Fruit fly (Drosophila melanogaster) whole organism, prepupa: ENCODE data around the gene Rh6.
A peak's percentile ranks its signal among the peaks of the same experiment; 100 is the strongest.

Source experiments
- Blimp-1 ChIP-seq: fragments of 200-800 bp; sonication (Bioruptor generic); optimal IDR thresholded peaks from 3 replicates; lab custom pipeline; 2017; ENCODE audit warnings: missing biosample characterization, missing genetic modification characterization, mild to moderate bottlenecking, moderate library complexity, missing genetic modification reagents
- CG10631 ChIP-seq: fragments of 200-800 bp; sonication (Bioruptor generic); optimal IDR thresholded peaks from 2 replicates; lab custom pipeline; 2016; ENCODE audit warnings: missing biosample characterization, missing genetic modification characterization
- CG11294 ChIP-seq: fragments of 200-800 bp; sonication (Bioruptor generic); IDR thresholded peaks from 2 replicates; pipeline ENCODE4 v1.3.6; 2022; ENCODE audit warnings: missing biosample characterization, missing genetic modification characterization
- CG11762 ChIP-seq: fragments of 200-800 bp; sonication (Bioruptor generic); optimal IDR thresholded peaks from 3 replicates; lab custom pipeline; 2016; ENCODE audit warnings: missing biosample characterization, missing genetic modification characterization; ENCODE audit not compliant: insufficient read depth
- CG11902 ChIP-seq: fragments of 200-800 bp; sonication (Bioruptor generic); optimal IDR thresholded peaks from 3 replicates; lab custom pipeline; 2016; ENCODE audit warnings: missing biosample characterization, missing genetic modification characterization
- CG15336 ChIP-seq: fragments of 200-800 bp; sonication (Bioruptor generic); IDR thresholded peaks from 2 replicates; pipeline ENCODE4 v1.3.6; 2022; ENCODE audit warnings: missing biosample characterization, missing genetic modification characterization
- CG1621 ChIP-seq: fragments of 200-800 bp; sonication (Bioruptor generic); optimal IDR thresholded peaks from 3 replicates; lab custom pipeline; 2018; ENCODE audit warnings: missing biosample characterization, mild to moderate bottlenecking, missing genetic modification characterization
- CG16779 ChIP-seq: fragments of 200-800 bp; sonication (Bioruptor generic); optimal IDR thresholded peaks from 3 replicates; lab custom pipeline; 2017; ENCODE audit warnings: missing biosample characterization, mild to moderate bottlenecking, missing genetic modification characterization
- CG3032 ChIP-seq: fragments of 200-800 bp; optimal IDR thresholded peaks from 2 replicates; lab custom pipeline; 2019; ENCODE audit warnings: missing biosample characterization, mild to moderate bottlenecking, missing genetic modification characterization, moderate library complexity
- CG31627 ChIP-seq: fragments of 200-800 bp; sonication (Bioruptor generic); optimal IDR thresholded peaks from 3 replicates; lab custom pipeline; 2016; ENCODE audit warnings: missing biosample characterization, missing genetic modification characterization
- CG34406 ChIP-seq: fragments of 200-800 bp; sonication (Bioruptor generic); optimal IDR thresholded peaks from 3 replicates; lab custom pipeline; 2016; ENCODE audit warnings: missing biosample characterization, missing genetic modification characterization
- CG3919 ChIP-seq: fragments of 200-800 bp; sonication (Bioruptor generic); optimal IDR thresholded peaks from 3 replicates; lab custom pipeline; 2016; ENCODE audit warnings: missing biosample characterization, missing genetic modification characterization
- CG6276 ChIP-seq: fragments of 200-800 bp; sonication (Bioruptor generic); optimal IDR thresholded peaks from 2 replicates; lab custom pipeline; 2017; ENCODE audit warnings: missing biosample characterization, mild to moderate bottlenecking, missing genetic modification characterization
- CG6792 ChIP-seq: fragments of 200-800 bp; sonication (Bioruptor generic); optimal IDR thresholded peaks from 3 replicates; lab custom pipeline; 2016; ENCODE audit warnings: missing biosample characterization, missing genetic modification characterization
- CG6808 ChIP-seq: fragments of 200-800 bp; sonication (Bioruptor generic); optimal IDR thresholded peaks from 3 replicates; lab custom pipeline; 2017; ENCODE audit warnings: missing biosample characterization, missing genetic modification characterization, mild to moderate bottlenecking, moderate library complexity, missing genetic modification reagents
- CG6854 ChIP-seq: fragments of 200-800 bp; sonication (Bioruptor generic); optimal IDR thresholded peaks from 2 replicates; lab custom pipeline; 2017; ENCODE audit warnings: missing biosample characterization, mild to moderate bottlenecking, missing genetic modification characterization
- CG7368 ChIP-seq: fragments of 200-800 bp; sonication (Bioruptor generic); optimal IDR thresholded peaks from 3 replicates; lab custom pipeline; 2016; ENCODE audit warnings: missing biosample characterization, missing genetic modification characterization
- CG8319 ChIP-seq: fragments of 200-800 bp; sonication (Bioruptor generic); optimal IDR thresholded peaks from 3 replicates; lab custom pipeline; 2016; ENCODE audit warnings: missing biosample characterization, missing genetic modification characterization
- CG8632 ChIP-seq: fragments of 200-800 bp; sonication (Bioruptor generic); optimal IDR thresholded peaks from 3 replicates; lab custom pipeline; 2016; ENCODE audit warnings: missing biosample characterization, missing genetic modification characterization
- Eip75B ChIP-seq: fragments of 200-800 bp; sonication (Bioruptor generic); optimal IDR thresholded peaks from 3 replicates; lab custom pipeline; 2016; ENCODE audit warnings: missing biosample characterization, missing genetic modification characterization
- Eip78C ChIP-seq: fragments of 200-800 bp; sonication (Bioruptor generic); peaks from one replicate; lab custom pipeline; 2016; ENCODE audit warnings: missing biosample characterization, missing genetic modification characterization
- Eip93F ChIP-seq: fragments of 200-800 bp; sonication (Bioruptor generic); optimal IDR thresholded peaks from 2 replicates; lab custom pipeline; 2016; ENCODE audit warnings: missing biosample characterization, mild to moderate bottlenecking, missing genetic modification characterization
- Gug ChIP-seq: fragments of 200-800 bp; sonication (Bioruptor generic); IDR thresholded peaks from 2 replicates; pipeline ENCODE4 v1.3.6; 2022; ENCODE audit warnings: missing biosample characterization, missing genetic modification characterization
- Hr39 ChIP-seq: fragments of 200-800 bp; sonication (Bioruptor generic); optimal IDR thresholded peaks from 2 replicates; lab custom pipeline; 2016; ENCODE audit warnings: missing biosample characterization, missing genetic modification characterization
- Lpt ChIP-seq: fragments of 200-800 bp; sonication (Bioruptor generic); optimal IDR thresholded peaks from 3 replicates; lab custom pipeline; 2016; ENCODE audit warnings: missing biosample characterization, missing genetic modification characterization
- Met ChIP-seq: fragments of 200-800 bp; sonication (Bioruptor generic); optimal IDR thresholded peaks from 3 replicates; lab custom pipeline; 2016; ENCODE audit warnings: missing biosample characterization, missing genetic modification characterization
- OdsH ChIP-seq: fragments of 200-800 bp; sonication (Bioruptor generic); optimal IDR thresholded peaks from 3 replicates; lab custom pipeline; 2016; ENCODE audit warnings: missing biosample characterization, missing genetic modification characterization
- Smox ChIP-seq: fragments of 200-800 bp; sonication (Bioruptor generic); optimal IDR thresholded peaks from 3 replicates; lab custom pipeline; 2016; ENCODE audit warnings: missing biosample characterization, missing genetic modification characterization
- Sox102F ChIP-seq: fragments of 200-800 bp; sonication (Bioruptor generic); optimal IDR thresholded peaks from 2 replicates; lab custom pipeline; 2016; ENCODE audit warnings: missing biosample characterization, mild to moderate bottlenecking, missing genetic modification characterization
- Sox14 ChIP-seq: fragments of 200-800 bp; sonication (Bioruptor generic); optimal IDR thresholded peaks from 3 replicates; lab custom pipeline; 2016; ENCODE audit warnings: missing biosample characterization, missing genetic modification characterization
- achi ChIP-seq: fragments of 200-800 bp; sonication (Bioruptor generic); optimal IDR thresholded peaks from 3 replicates; lab custom pipeline; 2016; ENCODE audit warnings: missing biosample characterization, missing genetic modification characterization
- eg ChIP-seq: fragments of 200-800 bp; sonication (Bioruptor generic); IDR thresholded peaks from 3 replicates; pipeline ENCODE4 v1.3.6; 2022; ENCODE audit warnings: missing biosample characterization, missing genetic modification characterization
- esn ChIP-seq: fragments of 200-800 bp; sonication (Bioruptor generic); optimal IDR thresholded peaks from 2 replicates; lab custom pipeline; 2016; ENCODE audit warnings: missing biosample characterization, mild to moderate bottlenecking, missing genetic modification characterization, moderate library complexity
- fd59A ChIP-seq: fragments of 200-800 bp; sonication (Bioruptor generic); optimal IDR thresholded peaks from 2 replicates; lab custom pipeline; 2017; ENCODE audit warnings: missing biosample characterization, mild to moderate bottlenecking, missing genetic modification characterization, missing genetic modification reagents
- fkh ChIP-seq: fragments of 200-800 bp; sonication (Bioruptor generic); optimal IDR thresholded peaks from 3 replicates; lab custom pipeline; 2017; ENCODE audit warnings: missing biosample characterization, mild to moderate bottlenecking, missing genetic modification characterization, moderate library complexity
- net ChIP-seq: fragments of 200-800 bp; sonication (Bioruptor generic); optimal IDR thresholded peaks from 3 replicates; lab custom pipeline; 2016; ENCODE audit warnings: missing biosample characterization, missing genetic modification characterization
- salr ChIP-seq, 2 experiments: fragments of 200-800 bp; sonication (Bioruptor generic); optimal IDR thresholded peaks; 3 replicates each; lab custom pipeline; 2016 to 2018; ENCODE audit warnings: missing biosample characterization in 2 of 2, missing genetic modification characterization in 2 of 2, mild to moderate bottlenecking in 1 of 2
- spab ChIP-seq: fragments of 200-800 bp; sonication (Bioruptor generic); optimal IDR thresholded peaks from 2 replicates; lab custom pipeline; 2017; ENCODE audit warnings: missing biosample characterization, mild to moderate bottlenecking, missing genetic modification characterization, missing genetic modification reagents
- svp ChIP-seq: fragments of 200-800 bp; sonication (Bioruptor generic); peaks from one replicate; lab custom pipeline; 2016; ENCODE audit warnings: missing biosample characterization, missing genetic modification characterization
- topi ChIP-seq: fragments of 200-800 bp; sonication (Bioruptor generic); optimal IDR thresholded peaks from 3 replicates; lab custom pipeline; 2016; ENCODE audit warnings: missing biosample characterization, missing genetic modification characterization
- vri ChIP-seq: fragments of 200-800 bp; sonication (Bioruptor generic); optimal IDR thresholded peaks from 3 replicates; lab custom pipeline; 2016; ENCODE audit warnings: missing biosample characterization, mild to moderate bottlenecking, missing genetic modification characterization

Gene Rh6

dm6 chr3R:15458186-15458715 lies 24.7 kb upstream of the Rh6 start:
- TF ChIP-seq CG8319 (GFP tag; lab: Kevin White, UChicago) (no peak), svp (GFP tag; lab: Kevin White, UChicago) (peak; percentile 100), Eip78C (GFP tag; lab: Kevin White, UChicago) (peak; percentile 5)

dm6 chr3R:15463172-15463571 lies 19.8 kb upstream of the Rh6 start:
- TF ChIP-seq eg (GFP tag; lab: Robert Waterston, UW) (0 out of 3 replicates have a peak, but pooled peaks have one; percentile 11), CG6854 (GFP tag; lab: Kevin White, UChicago) (peak; percentile 42), Eip75B (GFP tag; lab: Kevin White, UChicago) (no peak), CG8632 (GFP tag; lab: Kevin White, UChicago) (no peak), vri (GFP tag; lab: Kevin White, UChicago) (no peak), svp (GFP tag; lab: Kevin White, UChicago) (peak; percentile 75), CG11294 (no peak), CG11762 (GFP tag; lab: Kevin White, UChicago) (no peak), topi (GFP tag; lab: Kevin White, UChicago) (no peak), CG34406 (no peak)

DNA sequence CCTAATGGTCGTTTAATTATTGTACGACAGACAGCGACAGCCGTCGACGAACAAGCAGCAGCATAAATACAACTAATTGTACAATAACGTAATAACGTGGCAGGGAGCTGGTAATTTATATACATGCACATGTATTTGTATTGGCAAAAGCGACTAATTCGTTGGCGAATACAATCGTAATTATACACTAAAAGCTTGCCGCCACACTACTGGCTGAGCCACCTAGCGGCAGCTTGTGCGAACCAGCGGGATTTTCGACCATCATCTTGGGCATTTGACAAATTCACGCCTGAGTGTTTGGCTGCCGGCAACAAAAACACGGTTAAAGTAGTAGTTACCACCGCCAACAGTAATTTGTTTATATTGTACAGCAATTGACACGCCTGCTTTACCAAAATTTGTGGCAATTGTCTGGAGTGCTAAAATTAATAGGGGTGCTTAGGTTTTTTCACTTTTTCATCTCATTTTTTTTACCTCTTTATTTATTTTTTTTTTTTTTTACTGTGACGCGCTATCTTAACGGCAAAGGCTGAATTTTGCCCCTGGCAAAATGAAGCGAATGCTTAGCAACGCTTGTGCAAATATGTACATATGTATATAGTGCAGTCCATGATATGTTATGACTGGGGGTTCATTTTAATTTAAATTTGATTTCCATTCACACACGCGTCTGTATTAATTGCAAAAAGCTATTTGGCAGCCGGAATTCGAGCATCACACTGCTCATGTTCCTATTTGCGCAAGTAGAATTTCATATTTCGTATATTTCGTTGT lies 14.8 kb upstream of the Rh6 start:
- TF ChIP-seq CG11294, result no peak
- peak; percentile 3 for TF ChIP-seq fkh (GFP tag; lab: Kevin White, UChicago)
- TF ChIP-seq Eip78C (GFP tag; lab: Kevin White, UChicago), result peak; percentile 13
- TF ChIP-seq salr (GFP tag; optimal IDR thresholded peaks at IDR 0.05; lab: Kevin White, UChicago), result no peak

DNA sequence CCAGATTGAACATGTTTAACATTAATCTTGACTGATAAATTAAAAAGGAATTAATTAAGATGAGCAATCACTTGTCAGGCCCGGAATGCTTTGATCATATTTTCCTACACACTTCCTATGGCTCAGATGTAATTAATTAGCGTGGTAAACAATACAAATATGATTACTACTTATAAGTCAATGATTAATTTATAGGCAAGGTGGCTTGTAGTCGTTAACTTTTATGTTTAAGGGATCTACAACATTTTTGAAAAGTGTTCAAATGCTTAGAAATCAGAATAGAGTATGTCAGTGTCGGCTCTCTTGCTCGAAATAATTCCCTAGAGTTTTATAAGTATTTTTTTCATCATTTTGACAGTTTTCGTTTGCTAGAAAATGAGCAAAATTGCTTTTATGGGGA lies 11.2 kb upstream of the Rh6 start:
- TF ChIP-seq CG6854 (GFP tag; lab: Kevin White, UChicago), result no peak
- TF ChIP-seq Blimp-1 (GFP tag; lab: Kevin White, UChicago), result no peak
- no peak for TF ChIP-seq CG11762 (GFP tag; lab: Kevin White, UChicago)
- TF ChIP-seq CG31627 (GFP tag; lab: Kevin White, UChicago), result no peak
- no peak for TF ChIP-seq Met (GFP tag; lab: Kevin White, UChicago)

- no peak for TF ChIP-seq net
- no peak for TF ChIP-seq CG11902
- TF ChIP-seq CG10631 (GFP tag; lab: Kevin White, UChicago), result no peak
- no peak for TF ChIP-seq OdsH (GFP tag; lab: Kevin White, UChicago)
- peak; percentile 30 for TF ChIP-seq esn (GFP tag; lab: Kevin White, UChicago)
- TF ChIP-seq achi (GFP tag; lab: Kevin White, UChicago), result no peak
- TF ChIP-seq CG15336 (GFP tag; lab: Robert Waterston, UW), result peak; percentile 32
- no peak for TF ChIP-seq CG11294
- no peak for TF ChIP-seq Met (GFP tag; lab: Kevin White, UChicago)
- peak; percentile 61 for TF ChIP-seq CG6276
- no peak for TF ChIP-seq Lpt (GFP tag; lab: Kevin White, UChicago)
- no peak for TF ChIP-seq fd59A (GFP tag; lab: Kevin White, UChicago)
- peak; percentile 18 for TF ChIP-seq fkh (GFP tag; lab: Kevin White, UChicago)
- peak; percentile 61 for TF ChIP-seq Eip78C (GFP tag; lab: Kevin White, UChicago)
- TF ChIP-seq CG11762 (GFP tag; lab: Kevin White, UChicago), result no peak
- no peak for TF ChIP-seq CG16779
- no peak for TF ChIP-seq CG1621 (tag; lab: Kevin White, UChicago)
- no peak for TF ChIP-seq Sox14 (GFP tag; lab: Kevin White, UChicago)
- no peak for TF ChIP-seq CG7368
- no peak for TF ChIP-seq CG6792 (GFP tag; lab: Kevin White, UChicago)
- TF ChIP-seq Gug, result no peak
- TF ChIP-seq CG6808 (GFP tag; lab: Kevin White, UChicago), result no peak
- TF ChIP-seq CG3919, result no peak
- TF ChIP-seq CG34406, result no peak
- TF ChIP-seq spab, result no peak
- TF ChIP-seq Hr39 (GFP tag; lab: Kevin White, UChicago), result peak; percentile 43
- no peak for TF ChIP-seq Smox
- TF ChIP-seq Eip93F, result no peak
- no peak for TF ChIP-seq CG3032 (tag; lab: Kevin White, UChicago)
- TF ChIP-seq Eip75B (GFP tag; lab: Kevin White, UChicago), result no peak
- TF ChIP-seq Sox102F (GFP tag; lab: Kevin White, UChicago), result peak; percentile 14
Measured at dm6 chr3R:15472753-15473212, 10.2 kb upstream of the Rh6 start.
